Worm (Caenorhabditis elegans): ENCODE results near the gene C07E3.8.

DNA sequence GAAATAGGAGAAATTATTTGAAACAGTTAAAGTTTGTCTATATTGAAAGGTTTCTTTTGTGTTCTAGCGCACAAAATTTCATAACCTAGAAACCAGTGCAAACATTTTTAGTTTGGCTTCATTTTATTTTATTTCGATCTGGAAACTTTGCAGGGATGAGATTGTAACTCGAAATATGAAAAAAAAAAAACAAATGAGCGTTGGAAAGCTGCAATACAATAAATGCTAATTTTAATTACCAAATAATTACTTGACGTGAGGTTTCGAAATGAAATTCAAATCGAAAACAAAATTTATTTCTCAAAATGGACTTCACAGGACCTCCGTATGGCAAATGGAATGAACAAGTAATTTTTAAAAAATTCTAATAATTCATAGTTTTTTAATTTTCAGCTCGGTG lies 35.1 kb upstream of the C07E3.8 start, which contains the start of gene M02G9.4:
- no peak for TF ChIP-seq lin-13 (GFP tag; optimal IDR thresholded peaks at IDR 0.05)
- no peak for TF ChIP-seq dmd-9 (GFP tag; IDR thresholded peaks at IDR 0.05)
- TF ChIP-seq R02D3.7 (tag; optimal IDR thresholded peaks at IDR 0.05) = no peak
- TF ChIP-seq dpl-1 (GFP tag; optimal IDR thresholded peaks at IDR 0.05) = no peak
- no peak for TF ChIP-seq ZK337.2 (GFP tag; IDR thresholded peaks at IDR 0.05)
- TF ChIP-seq nhr-237 (tag; optimal IDR thresholded peaks at IDR 0.05) = no peak
- no peak for TF ChIP-seq rbr-2 (tag; optimal IDR thresholded peaks at IDR 0.05)
- TF ChIP-seq sdz-12 (GFP tag; optimal IDR thresholded peaks at IDR 0.05) = no peak
- no peak for TF ChIP-seq ces-1 (GFP tag; optimal IDR thresholded peaks at IDR 0.05)
- no peak for TF ChIP-seq lin-15B (tag; optimal IDR thresholded peaks at IDR 0.05)
- TF ChIP-seq arid-1 (GFP tag; conservative IDR thresholded peaks at IDR 0.05) = no peak
- TF ChIP-seq lin-1 (GFP tag; IDR thresholded peaks at IDR 0.05) = no peak
- no peak for TF ChIP-seq dve-1 (tag; optimal IDR thresholded peaks at IDR 0.05; ENCODE audit: insufficient read depth)
- TF ChIP-seq nhr-77 (tag; optimal IDR thresholded peaks at IDR 0.05) = no peak
